Worm (Caenorhabditis elegans): ENCODE results near the gene F40G9.19.

Gene F40G9.19

DNA sequence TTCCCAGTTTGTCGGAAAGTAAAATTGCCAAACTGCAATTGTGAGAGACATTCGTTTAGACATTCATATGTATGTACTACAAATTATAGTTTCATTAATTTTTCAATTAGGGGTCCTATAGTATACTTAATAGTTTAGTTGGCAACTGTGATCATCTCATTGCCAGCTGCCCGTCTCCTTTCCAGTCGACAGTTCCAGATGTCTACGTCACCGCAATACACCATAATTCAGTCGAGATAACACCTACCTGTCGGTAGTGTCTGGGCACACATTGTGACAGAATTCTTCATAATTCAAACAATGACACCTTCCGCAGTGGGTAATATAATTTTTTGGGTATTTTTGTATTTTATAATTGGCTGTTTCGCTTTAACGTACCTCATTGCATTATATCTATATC lies at the start of gene F40G9.19:
TSS of gene F40G9.19 (plus strand) at position 301 of the 400 bp plus-strand sequence.
- TF ChIP-seq npax-4 (tag; optimal IDR thresholded peaks at IDR 0.05) (no peak), gmeb-2 (tag; optimal IDR thresholded peaks at IDR 0.05) (no peak), T23F11.4 (GFP tag; optimal IDR thresholded peaks at IDR 0.05) (no peak), tbx-7 (tag; optimal IDR thresholded peaks at IDR 0.05) (no peak), C08G9.2 (tag; optimal IDR thresholded peaks at IDR 0.05) (no peak), elt-4 (tag; optimal IDR thresholded peaks at IDR 0.05) (no peak), lin-11 (tag; optimal IDR thresholded peaks at IDR 0.05) (no peak), elt-2 (tag; optimal IDR thresholded peaks at IDR 0.05) (no peak), ceh-18 (tag; optimal IDR thresholded peaks at IDR 0.05) (no peak), ref-2 (tag; optimal IDR thresholded peaks at IDR 0.05) (no peak), nhr-11 (tag; optimal IDR thresholded peaks at IDR 0.05) (no peak), tbx-2 (tag; optimal IDR thresholded peaks at IDR 0.05) (no peak), fax-1 (tag; optimal IDR thresholded peaks at IDR 0.05) (no peak), pqm-1 (tag; optimal IDR thresholded peaks at IDR 0.05) (no peak), pax-1 (tag; optimal IDR thresholded peaks at IDR 0.05) (no peak), pha-2 (tag; optimal IDR thresholded peaks at IDR 0.05) (no peak)

ce11 chrIII:124478-124877 lies 49.1 kb upstream of the F40G9.19 start, which contains the start of gene pals-23:
Gene pals-23 (plus strand): TSS chrIII:124778.
- TF ChIP-seq ceh-24 (tag; optimal IDR thresholded peaks at IDR 0.05) (no peak), rnt-1 (tag; optimal IDR thresholded peaks at IDR 0.05) (no peak), syd-9 (tag; optimal IDR thresholded peaks at IDR 0.05) (no peak), eyg-1 (tag; optimal IDR thresholded peaks at IDR 0.05) (no peak), fkh-6 (tag; optimal IDR thresholded peaks at IDR 0.05) (no peak), hlh-13 (GFP tag; optimal IDR thresholded peaks at IDR 0.05) (no peak), nfya-1 (tag; optimal IDR thresholded peaks at IDR 0.05) (no peak), Y22D7AL.16 (tag; optimal IDR thresholded peaks at IDR 0.05) (no peak), ahr-1 (tag; optimal IDR thresholded peaks at IDR 0.05) (no peak), mec-3 (tag; optimal IDR thresholded peaks at IDR 0.05; ENCODE audit: borderline replicate concordance) (no peak), lin-11 (tag; optimal IDR thresholded peaks at IDR 0.05) (no peak), unc-3 (GFP tag; conservative IDR thresholded peaks at IDR 0.05) (no peak), unc-3 (tag; optimal IDR thresholded peaks at IDR 0.05) (no peak), tbx-2 (tag; optimal IDR thresholded peaks at IDR 0.05) (no peak), C38D4.7 (GFP tag; optimal IDR thresholded peaks at IDR 0.05) (no peak), sox-4 (tag; optimal IDR thresholded peaks at IDR 0.05) (no peak), hlh-6 (tag; optimal IDR thresholded peaks at IDR 0.05) (no peak)

ce11 chrIII:130650-131049 lies 43.0 kb upstream of the F40G9.19 start, which contains the start of the genes nhr-280 and C29F9.2:
Gene nhr-280 (minus strand): TSS chrIII:130750.
Gene C29F9.2 (plus strand): TSS chrIII:130947.
- no peak for TF ChIP-seq ceh-2 (tag; optimal IDR thresholded peaks at IDR 0.05)
- TF ChIP-seq che-1 (tag; optimal IDR thresholded peaks at IDR 0.05) = no peak
- no peak for TF ChIP-seq ceh-19 (GFP tag; optimal IDR thresholded peaks at IDR 0.05)
- TF ChIP-seq ceh-24 (tag; optimal IDR thresholded peaks at IDR 0.05) = no peak
- TF ChIP-seq ceh-48 (tag; optimal IDR thresholded peaks at IDR 0.05) = no peak
- no peak for TF ChIP-seq C38D4.7 (GFP tag; optimal IDR thresholded peaks at IDR 0.05)
- TF ChIP-seq ceh-22 (tag; optimal IDR thresholded peaks at IDR 0.05) = no peak
- no peak for TF ChIP-seq sox-4 (tag; optimal IDR thresholded peaks at IDR 0.05)
- TF ChIP-seq fkh-10 (GFP tag; optimal IDR thresholded peaks at IDR 0.05) = no peak
- TF ChIP-seq ceh-18 (tag; optimal IDR thresholded peaks at IDR 0.05) = no peak
- TF ChIP-seq tbx-2 (tag; optimal IDR thresholded peaks at IDR 0.05) = no peak
- TF ChIP-seq tbx-7 (tag; optimal IDR thresholded peaks at IDR 0.05) = no peak
- TF ChIP-seq pag-3 (tag; optimal IDR thresholded peaks at IDR 0.05; ENCODE audit: borderline replicate concordance) = no peak
- no peak for TF ChIP-seq fax-1 (tag; optimal IDR thresholded peaks at IDR 0.05)
- no peak for TF ChIP-seq npax-4 (tag; optimal IDR thresholded peaks at IDR 0.05)
- TF ChIP-seq hlh-30 (tag; optimal IDR thresholded peaks at IDR 0.05; ENCODE audit: insufficient read depth) = no peak
- TF ChIP-seq pqm-1 (tag; optimal IDR thresholded peaks at IDR 0.05) = no peak
